Fruit fly (Drosophila melanogaster) whole organism, embryonic: ENCODE measurements around the gene Polr1D.

Experiments used
- Atf3 ChIP-seq: fragments of 200-800 bp; sonication (Bioruptor generic); optimal IDR thresholded peaks from 3 replicates; lab custom pipeline; 2016; ENCODE audit warnings: missing biosample characterization, missing genetic modification characterization
- Blimp-1 ChIP-seq: fragments of 200-800 bp; sonication (Bioruptor generic); optimal IDR thresholded peaks from 3 replicates; lab custom pipeline; 2018; ENCODE audit warnings: missing biosample characterization, missing genetic modification characterization, mild to moderate bottlenecking, moderate library complexity, missing genetic modification reagents
- CG10654 ChIP-seq: fragments of 200-800 bp; sonication (Bioruptor generic); optimal IDR thresholded peaks from 2 replicates; lab custom pipeline; 2016; ENCODE audit warnings: missing biosample characterization, missing genetic modification characterization
- CG10979 ChIP-seq: fragments of 200-800 bp; sonication (Bioruptor generic); optimal IDR thresholded peaks from 2 replicates; lab custom pipeline; 2018; ENCODE audit warnings: missing biosample characterization, mild to moderate bottlenecking, missing genetic modification characterization, moderate library complexity
- CG11695 ChIP-seq: fragments of 200-800 bp; sonication (Bioruptor generic); IDR thresholded peaks from 3 replicates; pipeline ENCODE4 v1.3.6; 2022; ENCODE audit warnings: missing biosample characterization, missing genetic modification characterization
- CG12155 ChIP-seq: fragments of 200-800 bp; sonication (Bioruptor generic); optimal IDR thresholded peaks from 3 replicates; lab custom pipeline; 2016; ENCODE audit warnings: missing biosample characterization, missing genetic modification characterization
- CG12236 ChIP-seq: fragments of 200-800 bp; sonication (Bioruptor generic); optimal IDR thresholded peaks from 2 replicates; lab custom pipeline; 2016; ENCODE audit warnings: missing biosample characterization, missing genetic modification characterization
- CG13424 ChIP-seq: fragments of 200-800 bp; sonication (Bioruptor generic); optimal IDR thresholded peaks from 2 replicates; lab custom pipeline; 2019; ENCODE audit warnings: missing biosample characterization, mild to moderate bottlenecking, missing genetic modification characterization, moderate library complexity
- CG14667 ChIP-seq: fragments of 200-800 bp; sonication (Bioruptor generic); IDR thresholded peaks from 2 replicates; pipeline ENCODE4 v1.3.6; 2022; ENCODE audit warnings: missing biosample characterization, missing genetic modification characterization
- CG1529 ChIP-seq: fragments of 200-800 bp; sonication (Bioruptor generic); optimal IDR thresholded peaks from 3 replicates; lab custom pipeline; 2018; ENCODE audit warnings: missing biosample characterization, missing genetic modification characterization
- CG17385 ChIP-seq: fragments of 200-800 bp; sonication (Bioruptor generic); optimal IDR thresholded peaks from 3 replicates; lab custom pipeline; 2018; ENCODE audit warnings: missing biosample characterization, mild to moderate bottlenecking, missing genetic modification characterization
- CG17912 ChIP-seq: fragments of 200-800 bp; sonication (Bioruptor generic); optimal IDR thresholded peaks from 2 replicates; lab custom pipeline; 2018; ENCODE audit warnings: missing biosample characterization, mild to moderate bottlenecking, missing genetic modification characterization
- CG2129 ChIP-seq: fragments of 200-800 bp; sonication (Bioruptor generic); IDR thresholded peaks from 2 replicates; pipeline ENCODE4 v1.3.6; 2022; ENCODE audit warnings: missing biosample characterization, missing genetic modification characterization; ENCODE audit not compliant: partially characterized antibody
- CG31441 ChIP-seq: fragments of 200-800 bp; sonication (Bioruptor generic); IDR thresholded peaks from 2 replicates; pipeline ENCODE4 v1.3.6; 2022; ENCODE audit warnings: missing biosample characterization, missing genetic modification characterization
- CG3281 ChIP-seq: fragments of 200-800 bp; sonication (Bioruptor generic); optimal IDR thresholded peaks from 3 replicates; lab custom pipeline; 2017; ENCODE audit warnings: missing biosample characterization, mild to moderate bottlenecking, missing genetic modification characterization
- CG33557 ChIP-seq: fragments of 200-800 bp; sonication (Bioruptor generic); optimal IDR thresholded peaks from 2 replicates; lab custom pipeline; 2019; ENCODE audit warnings: missing biosample characterization, mild to moderate bottlenecking, missing genetic modification characterization, moderate library complexity
- CG3407 ChIP-seq: fragments of 200-800 bp; sonication (Bioruptor generic); optimal IDR thresholded peaks from 2 replicates; lab custom pipeline; 2018; ENCODE audit warnings: missing biosample characterization, mild to moderate bottlenecking, missing genetic modification characterization
- CG4328 ChIP-seq: fragments of 200-800 bp; sonication (Bioruptor generic); optimal IDR thresholded peaks from 3 replicates; lab custom pipeline; 2017; ENCODE audit warnings: missing biosample characterization, missing genetic modification reagents, missing genetic modification characterization
- CG43689 ChIP-seq: fragments of 200-800 bp; sonication (Bioruptor generic); IDR thresholded peaks from 2 replicates; pipeline ENCODE4 v1.3.6; 2022; ENCODE audit warnings: missing biosample characterization, missing genetic modification characterization
- CG4854 ChIP-seq: fragments of 200-800 bp; sonication (Bioruptor generic); optimal IDR thresholded peaks from 2 replicates; lab custom pipeline; 2016; ENCODE audit warnings: missing biosample characterization, missing genetic modification characterization, inconsistent platforms
- CG6813 ChIP-seq: fragments of 200-800 bp; sonication (Bioruptor generic); optimal IDR thresholded peaks from 2 replicates; lab custom pipeline; 2017; ENCODE audit warnings: missing biosample characterization, missing genetic modification characterization, mild to moderate bottlenecking, moderate library complexity, missing genetic modification reagents
- CG7839 ChIP-seq: fragments of 200-800 bp; sonication (Bioruptor generic); optimal IDR thresholded peaks from 3 replicates; lab custom pipeline; 2018; ENCODE audit warnings: missing biosample characterization, mild to moderate bottlenecking, missing genetic modification characterization, moderate library complexity
- CG8924 ChIP-seq: fragments of 200-800 bp; optimal IDR thresholded peaks from 3 replicates; lab custom pipeline; 2019; ENCODE audit warnings: missing biosample characterization, mild to moderate bottlenecking, missing genetic modification characterization, moderate library complexity
- CG9817 ChIP-seq: fragments of 200-800 bp; sonication (Bioruptor generic); optimal IDR thresholded peaks from 2 replicates; lab custom pipeline; 2018; ENCODE audit warnings: missing biosample characterization, mild to moderate bottlenecking, missing genetic modification characterization, moderate library complexity
- Dbx ChIP-seq: fragments of 200-800 bp; sonication (Bioruptor generic); IDR thresholded peaks from 3 replicates; pipeline ENCODE4 v1.3.6; 2022; ENCODE audit warnings: missing biosample characterization, missing genetic modification characterization
- Mes4 ChIP-seq: fragments of 200-800 bp; sonication (Bioruptor generic); optimal IDR thresholded peaks from 2 replicates; lab custom pipeline; 2016; ENCODE audit warnings: missing biosample characterization, missing genetic modification characterization
- Myb ChIP-seq: fragments of 200-800 bp; sonication (Bioruptor generic); optimal IDR thresholded peaks from 2 replicates; lab custom pipeline; 2016; ENCODE audit warnings: missing biosample characterization, missing genetic modification characterization
- Nf-YA ChIP-seq: fragments of 200-800 bp; sonication (Bioruptor generic); IDR thresholded peaks from 2 replicates; pipeline ENCODE4 v1.3.6; 2022; ENCODE audit warnings: missing biosample characterization, missing genetic modification characterization
- Pdp1 ChIP-seq, 2 experiments: fragments of 200-800 bp; sonication (Bioruptor generic); optimal IDR thresholded peaks; 3 replicates each; lab custom pipeline; 2016; ENCODE audit warnings: missing biosample characterization in 2 of 2, missing genetic modification characterization in 2 of 2, mild to moderate bottlenecking in 1 of 2, moderate library complexity in 1 of 2
- chinmo ChIP-seq: fragments of 200-800 bp; sonication (Bioruptor generic); IDR thresholded peaks from 4 replicates; pipeline ENCODE4 v1.3.6; 2022; ENCODE audit warnings: missing biosample characterization, missing genetic modification characterization; ENCODE audit not compliant: partially characterized antibody
- chm ChIP-seq: fragments of 200-800 bp; sonication (Bioruptor generic); IDR thresholded peaks from 2 replicates; pipeline ENCODE4 v1.3.6; 2022; ENCODE audit warnings: missing biosample characterization, missing genetic modification characterization
- fu2 ChIP-seq: fragments of 200-800 bp; sonication (Bioruptor generic); optimal IDR thresholded peaks from 2 replicates; lab custom pipeline; 2016; ENCODE audit warnings: missing biosample characterization, missing genetic modification characterization
- lab ChIP-seq: fragments of 200-800 bp; sonication (Bioruptor generic); optimal IDR thresholded peaks from 3 replicates; lab custom pipeline; 2017; ENCODE audit warnings: missing biosample characterization, missing genetic modification characterization, mild to moderate bottlenecking, moderate library complexity, missing genetic modification reagents
- lbe ChIP-seq: fragments of 200-800 bp; sonication (Bioruptor generic); optimal IDR thresholded peaks from 2 replicates; lab custom pipeline; 2016; ENCODE audit warnings: missing biosample characterization, mild to moderate bottlenecking, missing genetic modification characterization
- lilli ChIP-seq: fragments of 200-800 bp; sonication (Bioruptor generic); optimal IDR thresholded peaks from 3 replicates; lab custom pipeline; 2016; ENCODE audit warnings: missing biosample characterization, missing genetic modification characterization
- lola ChIP-seq, 3 experiments: fragments of >200 bp in 2 of 3; fragments of 200-800 bp in 1 of 3; sonication (Bioruptor generic) in 1 of 3; optimal IDR thresholded peaks; 2 replicates each; lab custom pipeline; 2017 to 2019; ENCODE audit warnings: missing biosample characterization in 3 of 3, missing genetic modification characterization in 3 of 3, mild to moderate bottlenecking in 1 of 3, moderate library complexity in 1 of 3
- luna ChIP-seq: fragments of 200-800 bp; sonication (Bioruptor generic); optimal IDR thresholded peaks from 2 replicates; lab custom pipeline; 2016; ENCODE audit warnings: missing biosample characterization, missing genetic modification characterization
- mam ChIP-seq: fragments of 200-800 bp; sonication (Bioruptor generic); optimal IDR thresholded peaks from 3 replicates; lab custom pipeline; 2016; ENCODE audit warnings: missing biosample characterization, missing genetic modification characterization
- pita ChIP-seq: fragments of 200-800 bp; sonication (Bioruptor generic); optimal IDR thresholded peaks from 2 replicates; lab custom pipeline; 2017; ENCODE audit warnings: missing biosample characterization, mild to moderate bottlenecking, missing genetic modification characterization
- sna ChIP-seq: fragments of 200-800 bp; sonication (Bioruptor generic); IDR thresholded peaks from 2 replicates; pipeline ENCODE4 v1.3.6; 2022; ENCODE audit warnings: missing biosample characterization, missing genetic modification characterization; ENCODE audit not compliant: partially characterized antibody
- tll ChIP-seq, 2 experiments: fragments of 200-800 bp in 1 of 2; fragments of >200 bp in 1 of 2; sonication (Bioruptor generic) in 1 of 2; optimal IDR thresholded peaks; 2 replicates each; lab custom pipeline; 2017 to 2019; ENCODE audit warnings: missing biosample characterization in 2 of 2, missing genetic modification characterization in 2 of 2, mild to moderate bottlenecking in 1 of 2, moderate library complexity in 1 of 2
- tna ChIP-seq: fragments of 200-800 bp; sonication (Bioruptor generic); IDR thresholded peaks from 2 replicates; pipeline ENCODE4 v1.3.6; 2022; ENCODE audit warnings: missing biosample characterization, missing genetic modification characterization; ENCODE audit not compliant: partially characterized antibody
- unc-4 ChIP-seq: fragments of 200-800 bp; sonication (Bioruptor generic); IDR thresholded peaks from 2 replicates; pipeline ENCODE4 v1.3.6; 2022; ENCODE audit warnings: missing biosample characterization, missing genetic modification characterization; ENCODE audit not compliant: partially characterized antibody
- vvl ChIP-seq: fragments of 200-800 bp; sonication (Bioruptor generic); IDR thresholded peaks from 2 replicates; pipeline ENCODE4 v1.3.6; 2022; ENCODE audit warnings: missing biosample characterization, missing genetic modification characterization
- zen2 ChIP-seq: fragments of 200-800 bp; sonication (Bioruptor generic); IDR thresholded peaks from 3 replicates; pipeline ENCODE4 v1.3.6; 2022; ENCODE audit warnings: missing biosample characterization, missing genetic modification characterization; ENCODE audit not compliant: partially characterized antibody

Gene Polr1D

DNA sequence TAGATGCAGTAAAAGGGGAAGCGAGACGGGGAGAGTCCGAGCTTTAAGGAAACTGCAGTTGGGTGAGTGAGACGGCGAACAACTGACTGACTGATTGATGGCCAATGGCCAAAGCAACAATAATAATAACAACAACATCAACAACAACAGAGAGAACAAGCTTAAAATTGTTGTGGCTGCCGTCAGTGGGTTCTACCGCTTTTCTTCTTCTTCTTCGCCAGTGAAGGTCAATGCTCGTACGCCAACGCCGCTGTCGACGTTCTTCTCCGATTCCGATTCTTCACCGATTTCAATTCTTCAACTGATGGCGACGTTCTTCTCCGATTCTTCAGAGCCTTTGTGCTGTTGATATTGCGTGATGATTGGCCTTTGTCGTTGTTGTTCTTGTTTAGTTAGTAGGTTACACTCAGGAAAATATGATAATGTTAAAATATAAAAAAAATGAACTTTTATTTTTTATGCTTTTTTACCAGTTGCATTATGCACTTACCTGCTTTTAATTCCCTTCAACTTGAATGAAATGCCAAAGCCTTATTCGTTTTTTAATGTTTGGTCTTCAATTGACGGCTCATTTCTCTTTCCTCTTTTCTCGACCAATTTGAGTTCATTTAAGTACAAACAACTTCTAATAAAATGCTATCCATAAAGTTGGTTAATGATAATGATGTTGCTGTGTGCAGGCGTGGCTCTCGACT, 7.3 kb upstream of the Polr1D start (continued):
- TF ChIP-seq CG7839 (tag; lab: Kevin White, UChicago) (peak; percentile 22), vvl (GFP tag; lab: Robert Waterston, UW) (peak; percentile 13; the same call in 1 of the 2 replicates), unc-4 (GFP tag; lab: Robert Waterston, UW) (no peak), lbe (peak; percentile 58), CG11695 (peak; percentile 47; the same call in 1 of the 3 replicates), lilli (GFP tag; lab: Kevin White, UChicago) (peak; percentile 41), CG10654 (GFP tag; lab: Kevin White, UChicago) (no peak), tll (GFP tag; optimal IDR thresholded peaks at IDR 0.05; lab: Kevin White, UChicago) (no peak), chinmo (GFP tag; lab: Robert Waterston, UW) (peak; percentile 85), Atf3 (GFP tag; lab: Kevin White, UChicago) (no peak), Dbx (no peak), mam (no peak), Blimp-1 (GFP tag; lab: Kevin White, UChicago) (peak; percentile 37), CG14667 (GFP tag; lab: Robert Waterston, UW) (no peak), zen2 (GFP tag; lab: Robert Waterston, UW) (no peak), CG31441 (GFP tag; lab: Robert Waterston, UW) (no peak)

- TF ChIP-seq CG17912 (GFP tag; lab: Kevin White, UChicago) (no peak), chm (GFP tag; lab: Robert Waterston, UW) (no peak), luna (GFP tag; lab: Kevin White, UChicago) (peak; percentile 57), CG6813 (GFP tag; lab: Kevin White, UChicago) (no peak), CG13424 (peak; percentile 76), CG33557 (GFP tag; lab: Kevin White, UChicago) (peak; percentile 72), CG12236 (peak; percentile 57), Pdp1 (GFP tag; optimal IDR thresholded peaks at IDR 0.05; lab: Kevin White, UChicago) (peak; percentile 64 to 80), CG2129 (GFP tag; lab: Robert Waterston, UW) (no peak), CG10979 (peak; percentile 81), CG3281 (GFP tag; lab: Kevin White, UChicago) (peak; percentile 88), CG8924 (tag; lab: Kevin White, UChicago) (peak; percentile 86), CG17385 (GFP tag; lab: Kevin White, UChicago) (peak; percentile 50), Myb (GFP tag; lab: Kevin White, UChicago) (peak; percentile 19), pita (GFP tag; lab: Kevin White, UChicago) (no peak), Mes4 (GFP tag; lab: Kevin White, UChicago) (no peak), CG4854 (GFP tag; lab: Kevin White, UChicago) (peak; percentile 60), CG4328 (GFP tag; lab: Kevin White, UChicago) (peak; percentile 41), CG3407 (GFP tag; lab: Kevin White, UChicago) (peak; percentile 54), lola (GFP tag; optimal IDR thresholded peaks at IDR 0.05; lab: Kevin White, UChicago) (peak in 1 of 3 experiments; percentile 86), CG1529 (peak; percentile 52), lab (peak; percentile 81), CG31441 (GFP tag; lab: Robert Waterston, UW) (peak; percentile 76), unc-4 (GFP tag; lab: Robert Waterston, UW) (no peak), fu2 (peak; percentile 44), Nf-YA (GFP tag; lab: Robert Waterston, UW) (no peak), tna (GFP tag; lab: Robert Waterston, UW) (no peak), CG43689 (GFP tag; lab: Robert Waterston, UW) (no peak), sna (GFP tag; lab: Robert Waterston, UW) (no peak), CG12155 (GFP tag; lab: Kevin White, UChicago) (peak; percentile 68), CG9817 (tag; lab: Kevin White, UChicago) (peak; percentile 62)
Observed at dm6 chr2L:19141435-19142126, 6.5 kb upstream of the Polr1D start.
